Worm (Caenorhabditis elegans): ENCODE data around the gene T23G5.2.

DNA sequence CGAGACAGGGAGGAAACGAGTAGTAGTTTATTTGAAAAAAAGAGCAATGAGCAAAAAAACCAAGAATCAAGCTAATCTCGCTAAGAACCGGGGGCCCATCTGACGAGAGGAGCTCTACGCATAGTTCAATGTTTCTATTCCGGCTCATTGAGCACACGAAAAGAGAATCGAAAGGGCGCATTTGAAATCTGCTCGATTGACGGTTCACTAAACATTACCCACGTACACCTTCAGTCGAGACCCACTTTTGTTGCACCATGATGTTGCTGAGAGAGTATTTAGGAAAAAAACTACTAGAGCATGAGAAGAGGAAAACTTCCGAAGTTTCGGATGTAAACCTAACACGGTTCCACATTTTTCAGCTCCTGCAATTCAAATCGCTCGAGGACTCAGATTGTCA is 11.1 kb downstream of the T23G5.2 start:
- TF ChIP-seq ztf-23 (GFP tag; IDR thresholded peaks at IDR 0.05) (no peak), tab-1 (GFP tag; IDR thresholded peaks at IDR 0.05) (no peak), flt-1 (GFP tag; IDR thresholded peaks at IDR 0.05) (no peak)

Data from whole organism, midembryonic.